Worm (Caenorhabditis elegans) whole organism, L4 larva: ENCODE data around the gene srj-37.

Experiments
- F37D6.2 ChIP-seq: sonication (generic microtip); optimal IDR thresholded peaks from 2 replicates; lab custom pipeline; 2016; ENCODE audit warnings: mild to moderate bottlenecking, missing genetic modification characterization, missing compliant biosample characterization
- ama-1 ChIP-seq: fragments of 150-350 bp; optimal IDR thresholded peaks from 2 replicates; lab custom pipeline; 2014; ENCODE audit warnings: inconsistent platforms, mixed read lengths
- attf-4 ChIP-seq: sonication (generic microtip); optimal IDR thresholded peaks from 3 replicates; lab custom pipeline; 2017; ENCODE audit warnings: missing biosample characterization, missing genetic modification characterization
- ceh-32 ChIP-seq: sonication (generic microtip); optimal IDR thresholded peaks from 2 replicates; lab custom pipeline; 2016; ENCODE audit warnings: mild to moderate bottlenecking, missing genetic modification characterization, missing compliant biosample characterization; ENCODE audit not compliant: poor library complexity
- ceh-82 ChIP-seq: sonication (generic microtip); optimal IDR thresholded peaks from 2 replicates; lab custom pipeline; 2017; ENCODE audit warnings: missing biosample characterization, missing genetic modification characterization
- lin-29 ChIP-seq: fragments of 200-800 bp; sonication (Bioruptor generic); IDR thresholded peaks from 2 replicates; pipeline ENCODE4 v1.3.6; 2022; ENCODE audit warnings: missing genetic modification reagents, missing genetic modification characterization, missing compliant biosample characterization
- mep-1 ChIP-seq: fragments of 150-350 bp; sonication (generic microtip); optimal IDR thresholded peaks from 3 replicates; lab custom pipeline; 2014; ENCODE audit warnings: missing biosample characterization, missing genetic modification characterization
- mes-2 ChIP-seq: sonication (generic microtip); optimal IDR thresholded peaks from 2 replicates; lab custom pipeline; 2016; ENCODE audit warnings: missing genotype, mild to moderate bottlenecking, missing genetic modification characterization, missing compliant biosample characterization; ENCODE audit not compliant: poor library complexity, severe bottlenecking
- mxl-3 ChIP-seq: fragments of 200-800 bp; sonication (Bioruptor generic); optimal IDR thresholded peaks from 2 replicates; lab custom pipeline; 2018; ENCODE audit warnings: mild to moderate bottlenecking, missing genetic modification characterization, missing compliant biosample characterization
- tag-97 ChIP-seq: fragments of 200-800 bp; sonication (Bioruptor generic); IDR thresholded peaks from 2 replicates; pipeline ENCODE4 v1.3.6; 2022; ENCODE audit warnings: missing genetic modification characterization, missing compliant biosample characterization

DNA sequence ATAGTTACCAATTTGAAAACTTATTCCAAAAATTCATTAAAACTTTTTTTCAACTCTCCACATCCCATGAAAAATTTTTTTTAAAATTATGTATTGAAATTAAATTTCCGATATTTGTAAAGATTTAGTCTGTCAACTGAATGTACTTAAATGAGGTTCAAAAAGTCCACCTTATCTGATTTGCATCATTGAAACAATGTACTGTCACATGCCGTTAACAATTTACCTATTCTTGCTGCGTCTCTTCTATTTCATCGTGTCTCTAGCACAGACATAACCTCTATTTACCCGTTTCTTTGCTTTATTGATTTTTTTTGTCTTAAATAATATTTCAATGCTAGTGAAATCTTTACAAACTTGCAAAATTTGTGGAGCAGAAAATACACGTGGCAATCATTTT lies 28.2 kb upstream of the srj-37 start, which contains the start of gene nhr-90:
- TF ChIP-seq F37D6.2 (tag; lab: Kevin White, UChicago) (no peak), mep-1 (no peak), tag-97 (GFP tag; lab: Robert Waterston, UW) (no peak), lin-29 (GFP tag; lab: Robert Waterston, UW) (no peak), attf-4 (no peak), ceh-32 (no peak), ama-1 (no peak), ceh-82 (tag; lab: Kevin White, UChicago) (no peak), mes-2 (tag; lab: Kevin White, UChicago) (no peak), mxl-3 (GFP tag; lab: Kevin White, UChicago) (no peak)
